Fruit fly (Drosophila melanogaster): ENCODE data around the gene Bdp1.

Bdp1 gene

dm6 chr2L:13387255-13387654 is 13.6 kb upstream of the Bdp1 start, which contains the start of the genes Ing5 and CG7099:
Gene Ing5 (minus strand): TSS chr2L:13387312.
Gene CG7099 (plus strand): TSS chr2L:13387571.
- TF ChIP-seq Jra (GFP tag; optimal IDR thresholded peaks at IDR 0.05) (peak; percentile 90), GATAd (GFP tag; optimal IDR thresholded peaks at IDR 0.05) (peak; percentile 92), jim (GFP tag; optimal IDR thresholded peaks at IDR 0.05) (peak; percentile 78), Hr78 (GFP tag; optimal IDR thresholded peaks at IDR 0.05) (no peak), pan (optimal IDR thresholded peaks at IDR 0.05) (no peak), sage (GFP tag; optimal IDR thresholded peaks at IDR 0.05) (peak; percentile 90), tai (GFP tag; optimal IDR thresholded peaks at IDR 0.05) (no peak), sv (GFP tag; optimal IDR thresholded peaks at IDR 0.05) (peak; percentile 97), dsf (GFP tag; optimal IDR thresholded peaks at IDR 0.05; ENCODE audit: borderline replicate concordance) (peak; percentile 92), usp (GFP tag; optimal IDR thresholded peaks at IDR 0.05) (no peak), Dfd (GFP tag; optimal IDR thresholded peaks at IDR 0.05) (no peak), dl (GFP tag; optimal IDR thresholded peaks at IDR 0.05; ENCODE audit: insufficient read depth in 1 of 2, partially characterized antibody in 2 of 2) (no peak), Rel (GFP tag; optimal IDR thresholded peaks at IDR 0.05) (peak; percentile 80), Rel (tag; optimal IDR thresholded peaks at IDR 0.05) (peak; percentile 74), ey (GFP tag; optimal IDR thresholded peaks at IDR 0.05) (peak; percentile 93), N (GFP tag; optimal IDR thresholded peaks at IDR 0.05) (no peak), Sp1 (GFP tag; optimal IDR thresholded peaks at IDR 0.05) (peak; percentile 92), HLH106 (tag; optimal IDR thresholded peaks at IDR 0.05) (peak; percentile 97), lola (GFP tag; optimal IDR thresholded peaks at IDR 0.05) (no peak), br (GFP tag; optimal IDR thresholded peaks at IDR 0.05) (peak; percentile 94), Dif (GFP tag; optimal IDR thresholded peaks at IDR 0.05; ENCODE audit: partially characterized antibody) (no peak), rgr (GFP tag; optimal IDR thresholded peaks at IDR 0.05) (peak; percentile 98), fru (GFP tag; optimal IDR thresholded peaks at IDR 0.05) (peak; percentile 94), Hr83 (GFP tag; optimal IDR thresholded peaks at IDR 0.05; ENCODE audit: poor library complexity, severe bottlenecking) (peak; percentile 92), foxo (GFP tag; optimal IDR thresholded peaks at IDR 0.05) (peak; percentile 70 to 98), brk (GFP tag; optimal IDR thresholded peaks at IDR 0.05) (no peak), psq (GFP tag; optimal IDR thresholded peaks at IDR 0.05) (peak; percentile 93), Vsx2 (GFP tag; optimal IDR thresholded peaks at IDR 0.05; ENCODE audit: partially characterized antibody) (no peak), Abd-B (GFP tag; optimal IDR thresholded peaks at IDR 0.05) (no peak), CrebA (GFP tag; optimal IDR thresholded peaks at IDR 0.05; ENCODE audit: borderline replicate concordance) (no peak), OdsH (GFP tag; optimal IDR thresholded peaks at IDR 0.05) (peak; percentile 95), CG9705 (GFP tag; optimal IDR thresholded peaks at IDR 0.05) (peak; percentile 93), Mio (GFP tag; optimal IDR thresholded peaks at IDR 0.05) (peak; percentile 62), CG32264 (GFP tag; optimal IDR thresholded peaks at IDR 0.05) (peak; percentile 63), woc (GFP tag; optimal IDR thresholded peaks at IDR 0.05) (peak; percentile 91), Myc (optimal IDR thresholded peaks at IDR 0.05) (no peak), dmrt93B (GFP tag; optimal IDR thresholded peaks at IDR 0.05) (peak; percentile 90), Hnf4 (GFP tag; optimal IDR thresholded peaks at IDR 0.05) (peak; percentile 96), h (GFP tag; optimal IDR thresholded peaks at IDR 0.05) (peak; percentile 97)

- TF ChIP-seq rgr (GFP tag; optimal IDR thresholded peaks at IDR 0.05): no peak
- TF ChIP-seq h (GFP tag; optimal IDR thresholded peaks at IDR 0.05): no peak
- TF ChIP-seq Hr83 (GFP tag; optimal IDR thresholded peaks at IDR 0.05; ENCODE audit: poor library complexity, severe bottlenecking): no peak
- no peak for TF ChIP-seq CrebA (GFP tag; optimal IDR thresholded peaks at IDR 0.05; ENCODE audit: borderline replicate concordance)
- no peak for TF ChIP-seq Hr78 (GFP tag; optimal IDR thresholded peaks at IDR 0.05)
- peak in 1 of 2 experiments; percentile 28 for TF ChIP-seq foxo (GFP tag; optimal IDR thresholded peaks at IDR 0.05)
- no peak for TF ChIP-seq sage (GFP tag; optimal IDR thresholded peaks at IDR 0.05)
- no peak for TF ChIP-seq Dfd (GFP tag; optimal IDR thresholded peaks at IDR 0.05)
- TF ChIP-seq usp (GFP tag; optimal IDR thresholded peaks at IDR 0.05): no peak
- TF ChIP-seq dl (GFP tag; optimal IDR thresholded peaks at IDR 0.05; ENCODE audit: insufficient read depth in 1 of 2, partially characterized antibody in 2 of 2): no peak
- no peak for TF ChIP-seq psq (GFP tag; optimal IDR thresholded peaks at IDR 0.05)
- no peak for TF ChIP-seq Dif (GFP tag; optimal IDR thresholded peaks at IDR 0.05; ENCODE audit: partially characterized antibody)
- no peak for TF ChIP-seq fru (GFP tag; optimal IDR thresholded peaks at IDR 0.05)
- TF ChIP-seq Myc (optimal IDR thresholded peaks at IDR 0.05): no peak
- peak; percentile 34 for TF ChIP-seq woc (GFP tag; optimal IDR thresholded peaks at IDR 0.05)
- no peak for TF ChIP-seq sv (GFP tag; optimal IDR thresholded peaks at IDR 0.05)
- no peak for TF ChIP-seq Rel (GFP tag; optimal IDR thresholded peaks at IDR 0.05)
- peak; percentile 20 for TF ChIP-seq Rel (tag; optimal IDR thresholded peaks at IDR 0.05)
- no peak for TF ChIP-seq N (GFP tag; optimal IDR thresholded peaks at IDR 0.05)
- no peak for TF ChIP-seq Sp1 (GFP tag; optimal IDR thresholded peaks at IDR 0.05)
- no peak for TF ChIP-seq lola (GFP tag; optimal IDR thresholded peaks at IDR 0.05)
- no peak for TF ChIP-seq HLH106 (tag; optimal IDR thresholded peaks at IDR 0.05)
- TF ChIP-seq ey (GFP tag; optimal IDR thresholded peaks at IDR 0.05): no peak
- no peak for TF ChIP-seq jim (GFP tag; optimal IDR thresholded peaks at IDR 0.05)
- TF ChIP-seq dsf (GFP tag; optimal IDR thresholded peaks at IDR 0.05; ENCODE audit: borderline replicate concordance): no peak
- no peak for TF ChIP-seq Abd-B (GFP tag; optimal IDR thresholded peaks at IDR 0.05)
- no peak for TF ChIP-seq dmrt93B (GFP tag; optimal IDR thresholded peaks at IDR 0.05)
Measured at dm6 chr2L:13382351-13383029, 8.8 kb upstream of the Bdp1 start, which contains the start of gene loqs. Gene loqs (plus strand): TSS chr2L:13382652.
